Fruit fly (Drosophila melanogaster): ENCODE results near the gene CG7044.

CG7044 gene

dm6 chr3R:21097631-21098117 is 3.8 kb downstream of the CG7044 start, which contains the start of gene RhoGAP93B (continued):
- TF ChIP-seq CoRest (tag; optimal IDR thresholded peaks at IDR 0.05) (peak; percentile 83), CG2678 (tag; optimal IDR thresholded peaks at IDR 0.05) (no peak), CG33557 (GFP tag; optimal IDR thresholded peaks at IDR 0.05) (peak; percentile 69), hb (GFP tag; IDR thresholded peaks at IDR 0.05; ENCODE audit: partially characterized antibody) (peak; percentile 100), CG8478 (optimal IDR thresholded peaks at IDR 0.05) (no peak), CG42726 (GFP tag; IDR thresholded peaks at IDR 0.05; ENCODE audit: partially characterized antibody) (peak; percentile 100), CG15601 (tag; optimal IDR thresholded peaks at IDR 0.05) (peak; percentile 78), CG31441 (GFP tag; IDR thresholded peaks at IDR 0.05) (peak; percentile 77), Doc2 (GFP tag; IDR thresholded peaks at IDR 0.05) (no peak), Trl (optimal IDR thresholded peaks at IDR 0.05) (no peak), Trl (GFP tag; optimal IDR thresholded peaks at IDR 0.05) (peak; percentile 86), B-H1 (GFP tag; IDR thresholded peaks at IDR 0.05) (peak; percentile 82), NFAT (GFP tag; IDR thresholded peaks at IDR 0.05) (peak; percentile 94), Nf-YA (GFP tag; IDR thresholded peaks at IDR 0.05) (peak; percentile 86), ato (GFP tag; IDR thresholded peaks at IDR 0.05; ENCODE audit: partially characterized antibody) (peak; percentile 99), luna (GFP tag; optimal IDR thresholded peaks at IDR 0.05) (peak; percentile 53), sc (optimal IDR thresholded peaks at IDR 0.05) (no peak), sc (GFP tag; optimal IDR thresholded peaks at IDR 0.05) (peak; percentile 28), NfI (GFP tag; optimal IDR thresholded peaks at IDR 0.05) (peak; percentile 74), grn (GFP tag; optimal IDR thresholded peaks at IDR 0.05) (peak; percentile 33), chm (GFP tag; IDR thresholded peaks at IDR 0.05) (peak; percentile 86), pum (GFP tag; optimal IDR thresholded peaks at IDR 0.05) (peak; percentile 84), Med (GFP tag) (peak; percentile 99), Mes4 (GFP tag; optimal IDR thresholded peaks at IDR 0.05) (peak; percentile 81), CG9932 (GFP tag; IDR thresholded peaks at IDR 0.05) (peak; percentile 99), ERR (GFP tag; optimal IDR thresholded peaks at IDR 0.05) (peak; percentile 80), Asciz (GFP tag; optimal IDR thresholded peaks at IDR 0.05) (no peak), CHES-1-like (GFP tag; optimal IDR thresholded peaks at IDR 0.05) (peak; percentile 95), Ada2b (GFP tag; IDR thresholded peaks at IDR 0.05) (peak; percentile 90), Lim3 (GFP tag; IDR thresholded peaks at IDR 0.05) (peak; percentile 79), CG11456 (GFP tag; IDR thresholded peaks at IDR 0.05) (peak; percentile 94), slou (GFP tag; optimal IDR thresholded peaks at IDR 0.05) (no peak), h (optimal IDR thresholded peaks at IDR 0.05) (no peak), MESR4 (GFP tag; optimal IDR thresholded peaks at IDR 0.05) (peak; percentile 69), Hr39 (optimal IDR thresholded peaks at IDR 0.05) (no peak), CG13123 (GFP tag; optimal IDR thresholded peaks at IDR 0.05) (peak; percentile 58), CG12659 (GFP tag; optimal IDR thresholded peaks at IDR 0.05) (peak; percentile 92), Awh (GFP tag; IDR thresholded peaks at IDR 0.05) (peak; percentile 89), CG3847 (GFP tag; IDR thresholded peaks at IDR 0.05) (peak; percentile 92), bigmax (GFP tag; optimal IDR thresholded peaks at IDR 0.05) (no peak), CG14860 (GFP tag; IDR thresholded peaks at IDR 0.05; ENCODE audit: partially characterized antibody) (peak; percentile 100), gcm2 (GFP tag; optimal IDR thresholded peaks at IDR 0.05) (no peak), Lhr (GFP tag; optimal IDR thresholded peaks at IDR 0.05) (peak; percentile 94), zfh1 (GFP tag; IDR thresholded peaks at IDR 0.05) (peak; percentile 85), fd96Cb (tag; optimal IDR thresholded peaks at IDR 0.05) (peak; percentile 77), trem (tag; optimal IDR thresholded peaks at IDR 0.05) (peak; percentile 89), slp2 (GFP tag; optimal IDR thresholded peaks at IDR 0.05) (peak; percentile 77), ro (GFP tag; IDR thresholded peaks at IDR 0.05) (peak; percentile 47; the same call in 1 of the 2 replicates), ewg (GFP tag; optimal IDR thresholded peaks at IDR 0.05) (peak; percentile 37), corto (GFP tag; optimal IDR thresholded peaks at IDR 0.05) (no peak), row (GFP tag; IDR thresholded peaks at IDR 0.05) (peak; percentile 96), CG2120 (GFP tag; optimal IDR thresholded peaks at IDR 0.05) (peak; percentile 95), Ssrp (tag; optimal IDR thresholded peaks at IDR 0.05) (peak; percentile 76)
